Worm (Caenorhabditis elegans) whole organism, young adult: ENCODE data around the gene F32E10.9.
A peak's percentile ranks its signal among the peaks of the same experiment; 100 is the strongest.

Experiments
- B0019.2 ChIP-seq: fragments of 200-800 bp; sonication (Bioruptor generic); conservative IDR thresholded peaks from 2 replicates; pipeline ENCODE4 v1.3.6; 2022; ENCODE audit warnings: missing genetic modification reagents, missing genetic modification characterization, missing compliant biosample characterization
- C17E4.6 ChIP-seq: fragments of 200-800 bp; sonication (Bioruptor generic); IDR thresholded peaks from 2 replicates; pipeline ENCODE4 v1.3.6; 2022; ENCODE audit warnings: missing genetic modification reagents, missing genetic modification characterization, missing compliant biosample characterization
- F22D6.2 ChIP-seq: sonication (generic microtip); optimal IDR thresholded peaks from 2 replicates; lab custom pipeline; 2016; ENCODE audit warnings: mild to moderate bottlenecking, missing genetic modification characterization, missing compliant biosample characterization
- F33H1.4 ChIP-seq: fragments of 200-800 bp; sonication (Bioruptor generic); IDR thresholded peaks from 2 replicates; pipeline ENCODE4 v1.3.6; 2022; ENCODE audit warnings: missing genetic modification reagents, missing genetic modification characterization, missing compliant biosample characterization
- Y67H2A.10 ChIP-seq: fragments of 200-800 bp; sonication (Bioruptor generic); conservative IDR thresholded peaks from 2 replicates; pipeline ENCODE4 v1.3.6; 2022; ENCODE audit warnings: missing genetic modification reagents, missing genetic modification characterization, missing compliant biosample characterization
- Y79H2A.3 ChIP-seq: fragments of 200-800 bp; sonication (Bioruptor generic); conservative IDR thresholded peaks from 2 replicates; pipeline ENCODE4 v1.3.6; 2022; ENCODE audit warnings: missing genetic modification reagents, missing genetic modification characterization, missing compliant biosample characterization
- Y95B8A.8 ChIP-seq: fragments of 200-800 bp; sonication (Bioruptor generic); IDR thresholded peaks from 2 replicates; pipeline ENCODE4 v1.3.6; 2022; ENCODE audit warnings: missing genetic modification reagents, missing genetic modification characterization, missing compliant biosample characterization
- aptf-2 ChIP-seq: fragments of 200-800 bp; sonication (Bioruptor generic); conservative IDR thresholded peaks from 2 replicates; pipeline ENCODE4 v1.3.6; 2022; ENCODE audit warnings: missing genetic modification reagents, missing genetic modification characterization, missing compliant biosample characterization
- athp-1 ChIP-seq: sonication (generic microtip); optimal IDR thresholded peaks from 2 replicates; lab custom pipeline; 2017; ENCODE audit warnings: mild to moderate bottlenecking, missing genetic modification characterization, missing compliant biosample characterization
- attf-5 ChIP-seq: fragments of 200-800 bp; sonication (Bioruptor generic); optimal IDR thresholded peaks from 2 replicates; lab custom pipeline; 2018; ENCODE audit warnings: mild to moderate bottlenecking, missing genetic modification characterization, missing compliant biosample characterization
- bed-2 ChIP-seq: fragments of 200-800 bp; sonication (Bioruptor generic); IDR thresholded peaks from 2 replicates; pipeline ENCODE4 v1.3.6; 2022; ENCODE audit warnings: missing genetic modification reagents, missing genetic modification characterization, missing compliant biosample characterization
- ceh-40 ChIP-seq: fragments of 200-800 bp; sonication (Bioruptor generic); IDR thresholded peaks from 2 replicates; pipeline ENCODE4 v1.3.6; 2022; ENCODE audit warnings: missing genetic modification characterization, missing compliant biosample characterization
- ceh-91 ChIP-seq: fragments of 200-800 bp; sonication (Bioruptor generic); IDR thresholded peaks from 2 replicates; pipeline ENCODE4 v1.3.6; 2022; ENCODE audit warnings: missing genetic modification reagents, missing genetic modification characterization, missing compliant biosample characterization
- chd-7 ChIP-seq: sonication (generic microtip); optimal IDR thresholded peaks from 2 replicates; lab custom pipeline; 2016; ENCODE audit warnings: mild to moderate bottlenecking, missing genetic modification characterization, moderate library complexity, missing compliant biosample characterization
- die-1 ChIP-seq: sonication (generic microtip); optimal IDR thresholded peaks from 2 replicates; lab custom pipeline; 2016; ENCODE audit warnings: missing genotype, mild to moderate bottlenecking, missing genetic modification characterization, missing compliant biosample characterization
- dpl-1 ChIP-seq: fragments of 150-350 bp; optimal IDR thresholded peaks from 2 replicates; lab custom pipeline; 2014; ENCODE audit warnings: missing biosample characterization, missing genetic modification reagents, missing genetic modification characterization
- efl-1 ChIP-seq: fragments of 150-350 bp; optimal IDR thresholded peaks from 2 replicates; lab custom pipeline; 2014; ENCODE audit warnings: missing biosample characterization, missing genetic modification reagents, missing genetic modification characterization
- ets-4 ChIP-seq: fragments of 200-800 bp; sonication (Bioruptor generic); optimal IDR thresholded peaks from 2 replicates; lab custom pipeline; 2018; ENCODE audit warnings: mild to moderate bottlenecking, missing genetic modification characterization, missing compliant biosample characterization
- him-1 ChIP-seq: sonication (generic microtip); optimal IDR thresholded peaks from 2 replicates; lab custom pipeline; 2016; ENCODE audit warnings: missing genotype, missing genetic modification reagents, missing genetic modification characterization, missing compliant biosample characterization
- hlh-12 ChIP-seq: sonication (generic microtip); optimal IDR thresholded peaks from 2 replicates; lab custom pipeline; 2016; ENCODE audit warnings: missing genetic modification characterization, missing compliant biosample characterization
- hrde-1 ChIP-seq: sonication (generic microtip); optimal IDR thresholded peaks from 2 replicates; lab custom pipeline; 2016; ENCODE audit warnings: missing genetic modification characterization, mild to moderate bottlenecking, missing compliant biosample characterization, moderate library complexity, missing genotype, missing genetic modification reagents, borderline replicate concordance
- lag-1 ChIP-seq: fragments of 200-800 bp; sonication (Bioruptor generic); IDR thresholded peaks from 2 replicates; pipeline ENCODE4 v1.3.6; 2022; ENCODE audit warnings: missing genetic modification reagents, missing genetic modification characterization, missing compliant biosample characterization
- let-526 ChIP-seq: fragments of 200-800 bp; sonication (Bioruptor generic); IDR thresholded peaks from 2 replicates; pipeline ENCODE4 v1.3.6; 2022; ENCODE audit warnings: missing genetic modification reagents, missing genetic modification characterization, missing compliant biosample characterization
- lin-40 ChIP-seq: sonication (generic microtip); optimal IDR thresholded peaks from 2 replicates; lab custom pipeline; 2016; ENCODE audit warnings: missing genetic modification characterization, mild to moderate bottlenecking, missing compliant biosample characterization, missing genotype, missing genetic modification reagents
- lin-54 ChIP-seq: fragments of 200-800 bp; sonication (Bioruptor generic); optimal IDR thresholded peaks from 2 replicates; lab custom pipeline; 2018; ENCODE audit warnings: mild to moderate bottlenecking, missing genetic modification characterization, missing compliant biosample characterization
- lsl-1 ChIP-seq: fragments of 200-800 bp; sonication (Bioruptor generic); optimal IDR thresholded peaks from 2 replicates; lab custom pipeline; 2018; ENCODE audit warnings: mild to moderate bottlenecking, missing genetic modification characterization, moderate library complexity, missing compliant biosample characterization
- madf-10 ChIP-seq: sonication (generic microtip); optimal IDR thresholded peaks from 2 replicates; lab custom pipeline; 2016; ENCODE audit warnings: mild to moderate bottlenecking, missing genetic modification characterization, missing compliant biosample characterization
- madf-8 ChIP-seq: fragments of 200-800 bp; sonication (Bioruptor generic); conservative IDR thresholded peaks from 2 replicates; pipeline ENCODE4 v1.3.6; 2022; ENCODE audit warnings: missing genetic modification reagents, missing genetic modification characterization, missing compliant biosample characterization
- mel-28 ChIP-seq: sonication (generic microtip); optimal IDR thresholded peaks from 2 replicates; lab custom pipeline; 2016; ENCODE audit warnings: borderline replicate concordance, mild to moderate bottlenecking, missing genetic modification characterization, missing compliant biosample characterization
- mxl-1 ChIP-seq: sonication (generic microtip); optimal IDR thresholded peaks from 2 replicates; lab custom pipeline; 2016; ENCODE audit warnings: missing genetic modification characterization, missing compliant biosample characterization
- nfyb-1 ChIP-seq: fragments of 200-800 bp; sonication (Bioruptor generic); IDR thresholded peaks from 2 replicates; pipeline ENCODE4 v1.3.6; 2022; ENCODE audit warnings: missing genetic modification reagents, missing genetic modification characterization, missing compliant biosample characterization
- nhr-90 ChIP-seq: sonication (generic microtip); optimal IDR thresholded peaks from 2 replicates; lab custom pipeline; 2016; ENCODE audit warnings: missing genotype, mild to moderate bottlenecking, missing genetic modification characterization, missing compliant biosample characterization
- pbrm-1 ChIP-seq: fragments of 200-800 bp; sonication (Bioruptor generic); IDR thresholded peaks from 2 replicates; pipeline ENCODE4 v1.3.6; 2022; ENCODE audit warnings: missing genetic modification reagents, missing genetic modification characterization, missing compliant biosample characterization
- pha-4 ChIP-seq: fragments of 150-350 bp; sonication (generic microtip); optimal IDR thresholded peaks from 2 replicates; lab custom pipeline; 2014; ENCODE audit warnings: missing biosample characterization, missing genetic modification reagents, missing genetic modification characterization
- repo-1 ChIP-seq: sonication (generic microtip); optimal IDR thresholded peaks from 2 replicates; lab custom pipeline; 2017; ENCODE audit warnings: mild to moderate bottlenecking, missing genetic modification characterization, missing compliant biosample characterization
- sdz-38 ChIP-seq: sonication (generic microtip); optimal IDR thresholded peaks from 2 replicates; lab custom pipeline; 2016; ENCODE audit warnings: missing genotype, missing genetic modification characterization, missing compliant biosample characterization
- snpc-4 ChIP-seq, 5 experiments: fragments of 150-350 bp in 1 of 5; sonication (generic microtip) in 4 of 5; optimal IDR thresholded peaks; 2 replicates each; lab custom pipeline; 2014 to 2018; ENCODE audit warnings: missing genetic modification characterization in 5 of 5, missing biosample characterization in 3 of 5, antibody characterized with exemption in 2 of 5, mild to moderate bottlenecking in 2 of 5, missing compliant biosample characterization in 2 of 5, missing genotype in 2 of 5, moderate library complexity in 2 of 5, missing genetic modification reagents in 1 of 5
- somi-1 ChIP-seq: fragments of 200-800 bp; sonication (Bioruptor generic); optimal IDR thresholded peaks from 2 replicates; lab custom pipeline; 2018; ENCODE audit warnings: mild to moderate bottlenecking, missing genetic modification characterization, missing compliant biosample characterization
- tlf-1 ChIP-seq: fragments of 200-800 bp; sonication (Bioruptor generic); optimal IDR thresholded peaks from 2 replicates; lab custom pipeline; 2018; ENCODE audit warnings: mild to moderate bottlenecking, missing genetic modification characterization, missing compliant biosample characterization
- unc-62 ChIP-seq: fragments of 150-350 bp; optimal IDR thresholded peaks from 2 replicates; lab custom pipeline; 2014; ENCODE audit warnings: missing biosample characterization, missing genetic modification reagents, missing genetic modification characterization
- xnd-1 ChIP-seq: sonication (generic microtip); optimal IDR thresholded peaks from 2 replicates; lab custom pipeline; 2016; ENCODE audit warnings: missing genotype, missing genetic modification reagents, missing genetic modification characterization, missing compliant biosample characterization
- zfh-2 ChIP-seq: fragments of 200-800 bp; sonication (Bioruptor generic); conservative IDR thresholded peaks from 2 replicates; pipeline ENCODE4 v1.3.6; 2022; ENCODE audit warnings: missing genetic modification reagents, missing genetic modification characterization, missing compliant biosample characterization
- zim-3 ChIP-seq: sonication (generic microtip); optimal IDR thresholded peaks from 2 replicates; lab custom pipeline; 2017; ENCODE audit warnings: mild to moderate bottlenecking, missing genetic modification characterization, moderate library complexity, missing compliant biosample characterization
- ztf-25 ChIP-seq: fragments of 200-800 bp; sonication (Bioruptor generic); IDR thresholded peaks from 2 replicates; pipeline ENCODE4 v1.3.6; 2022; ENCODE audit warnings: missing genetic modification reagents, missing genetic modification characterization, missing compliant biosample characterization
- ztf-6 ChIP-seq: fragments of 200-800 bp; sonication (Bioruptor generic); IDR thresholded peaks from 2 replicates; pipeline ENCODE4 v1.3.6; 2022; ENCODE audit warnings: missing genetic modification reagents, missing genetic modification characterization, missing compliant biosample characterization

The F32E10.9 gene

ce11 chrIV:7549844-7550243 is 13.9 kb downstream of the F32E10.9 start (continued):
- no peak for TF ChIP-seq lsl-1 (GFP tag; lab: Kevin White, UChicago)
- no peak for TF ChIP-seq bed-2 (GFP tag; lab: Robert Waterston, UW)
- peak; percentile 36 for TF ChIP-seq lin-54
- no peak for TF ChIP-seq Y67H2A.10 (GFP tag; lab: Robert Waterston, UW)
- peak; percentile 86 for TF ChIP-seq ets-4 (GFP tag; lab: Kevin White, UChicago)
- TF ChIP-seq Y79H2A.3 (GFP tag; lab: Robert Waterston, UW) = no peak
- TF ChIP-seq zfh-2 (GFP tag; lab: Robert Waterston, UW) = peak; percentile 68; the same call in 1 of the 2 replicates
- no peak for TF ChIP-seq mxl-1 (tag; lab: Kevin White, UChicago)
- TF ChIP-seq pbrm-1 (GFP tag; lab: Robert Waterston, UW) = no peak
- TF ChIP-seq efl-1 = no peak
- TF ChIP-seq nhr-90 (tag; lab: Kevin White, UChicago) = peak; percentile 41
- TF ChIP-seq nfyb-1 (GFP tag; lab: Robert Waterston, UW) = 0 out of 2 replicates have a peak, but pooled peaks have one; percentile 25
- TF ChIP-seq ceh-91 (GFP tag; lab: Robert Waterston, UW) = no peak
- TF ChIP-seq chd-7 (tag; lab: Kevin White, UChicago) = no peak
- TF ChIP-seq attf-5 (GFP tag; lab: Kevin White, UChicago) = peak; percentile 58
- no peak for TF ChIP-seq dpl-1 (GFP tag; lab: Kevin White, UChicago)
- no peak for TF ChIP-seq repo-1 (tag; lab: Kevin White, UChicago)
- TF ChIP-seq C17E4.6 (GFP tag; lab: Robert Waterston, UW) = no peak

ce11 chrIV:7547843-7548578 is 15.7 kb downstream of the F32E10.9 start, which contains the start of the genes cdd-2 and oef-1:
TSS of gene cdd-2 (minus strand) at chrIV:7547893.
TSS of gene oef-1 (plus strand) at chrIV:7548417.
- no peak for TF ChIP-seq lin-40 (tag; lab: Kevin White, UChicago)
- peak; percentile 96 for TF ChIP-seq lsl-1 (GFP tag; lab: Kevin White, UChicago)
- TF ChIP-seq zim-3 = no peak
- TF ChIP-seq die-1 (tag; lab: Kevin White, UChicago) = no peak
- TF ChIP-seq hrde-1 = peak; percentile 10
- TF ChIP-seq somi-1 (GFP tag; lab: Kevin White, UChicago) = no peak
- TF ChIP-seq him-1 (tag; lab: Kevin White, UChicago) = peak; percentile 31
- no peak for TF ChIP-seq snpc-4 (GFP tag; optimal IDR thresholded peaks at IDR 0.05; lab: Kevin White, UChicago)
- TF ChIP-seq snpc-4 (tag; optimal IDR thresholded peaks at IDR 0.05; lab: Kevin White, UChicago) = peak in 3 of 4 experiments; percentile 18 to 61 (median 48)
- TF ChIP-seq Y95B8A.8 = peak; percentile 95
- TF ChIP-seq B0019.2 (GFP tag; lab: Robert Waterston, UW) = peak; percentile 95
- TF ChIP-seq ceh-40 = no peak
- TF ChIP-seq athp-1 (tag; lab: Kevin White, UChicago) = peak; percentile 76
- no peak for TF ChIP-seq madf-10 (tag; lab: Kevin White, UChicago)
- TF ChIP-seq mel-28 (tag; lab: Kevin White, UChicago) = no peak
- no peak for TF ChIP-seq hlh-12 (tag; lab: Kevin White, UChicago)
- peak; percentile 94 for TF ChIP-seq Y79H2A.3 (GFP tag; lab: Robert Waterston, UW)
- TF ChIP-seq F33H1.4 (GFP tag; lab: Robert Waterston, UW) = peak; percentile 85
- no peak for TF ChIP-seq attf-5 (GFP tag; lab: Kevin White, UChicago)
- no peak for TF ChIP-seq pha-4 (tag; lab: Kevin White, UChicago)
- no peak for TF ChIP-seq sdz-38 (tag; lab: Kevin White, UChicago)
- no peak for TF ChIP-seq let-526 (GFP tag; lab: Robert Waterston, UW)
- no peak for TF ChIP-seq F22D6.2 (tag; lab: Kevin White, UChicago)
- TF ChIP-seq unc-62 (GFP tag; lab: Kevin White, UChicago) = no peak
- peak; percentile 44; the same call in 1 of the 2 replicates for TF ChIP-seq aptf-2
- peak; percentile 87 for TF ChIP-seq xnd-1
- peak; percentile 92 for TF ChIP-seq efl-1
- TF ChIP-seq lag-1 (GFP tag; lab: Robert Waterston, UW) = no peak
- TF ChIP-seq ztf-6 (GFP tag; lab: Robert Waterston, UW) = no peak
- TF ChIP-seq dpl-1 (GFP tag; lab: Kevin White, UChicago) = peak; percentile 65
- peak; percentile 94 for TF ChIP-seq madf-8 (GFP tag; lab: Robert Waterston, UW)
- TF ChIP-seq pbrm-1 (GFP tag; lab: Robert Waterston, UW) = peak; percentile 88
- TF ChIP-seq tlf-1 (GFP tag; lab: Kevin White, UChicago) = peak; percentile 85
- TF ChIP-seq bed-2 (GFP tag; lab: Robert Waterston, UW) = no peak
- no peak for TF ChIP-seq ztf-25 (GFP tag; lab: Robert Waterston, UW)
